Fruit fly (Drosophila melanogaster): Measurements from ENCODE around the gene Ndc80.

The Ndc80 gene

dm6 chrX:13572382-13572781 lies 39.5 kb downstream of the Ndc80 start (continued):
- no peak for TF ChIP-seq CG13123 (GFP tag; optimal IDR thresholded peaks at IDR 0.05)
- TF ChIP-seq pan (optimal IDR thresholded peaks at IDR 0.05), result no peak
- TF ChIP-seq pan (GFP tag; optimal IDR thresholded peaks at IDR 0.05 in 1 of 2, IDR thresholded peaks at IDR 0.05 in 1 of 2), result peak in 1 of 2 experiments; percentile 6
- TF ChIP-seq zen2 (GFP tag; IDR thresholded peaks at IDR 0.05; ENCODE audit: partially characterized antibody), result no peak
- TF ChIP-seq CG8359 (GFP tag; optimal IDR thresholded peaks at IDR 0.05; ENCODE audit: borderline replicate concordance), result peak; percentile 32
- no peak for TF ChIP-seq Usf (GFP tag; optimal IDR thresholded peaks at IDR 0.05)
- TF ChIP-seq Xrp1 (GFP tag; IDR thresholded peaks at IDR 0.05), result peak; percentile 51; the same call in 1 of the 2 replicates
- TF ChIP-seq CG16813 (GFP tag; IDR thresholded peaks at IDR 0.05; ENCODE audit: partially characterized antibody), result no peak
- peak; percentile 30; the same call in 1 of the 2 replicates for TF ChIP-seq al (GFP tag; IDR thresholded peaks at IDR 0.05)
- TF ChIP-seq trh (GFP tag; optimal IDR thresholded peaks at IDR 0.05), result no peak
- peak; percentile 13 for TF ChIP-seq fu2 (GFP tag; optimal IDR thresholded peaks at IDR 0.05)
- no peak for TF ChIP-seq aop (GFP tag; IDR thresholded peaks at IDR 0.05)
- TF ChIP-seq mam (GFP tag; optimal IDR thresholded peaks at IDR 0.05), result peak; percentile 57
- peak; percentile 53 for TF ChIP-seq CG18599 (GFP tag; optimal IDR thresholded peaks at IDR 0.05)
- TF ChIP-seq exex (tag; optimal IDR thresholded peaks at IDR 0.05), result no peak
- no peak for TF ChIP-seq CG11398 (GFP tag; optimal IDR thresholded peaks at IDR 0.05)
- TF ChIP-seq CG9437 (GFP tag; optimal IDR thresholded peaks at IDR 0.05), result peak; percentile 45
- TF ChIP-seq hb (GFP tag; IDR thresholded peaks at IDR 0.05; ENCODE audit: partially characterized antibody), result no peak
- no peak for TF ChIP-seq MBD-R2 (GFP tag; IDR thresholded peaks at IDR 0.05)
- peak; percentile 58 for TF ChIP-seq Sox100B (GFP tag; optimal IDR thresholded peaks at IDR 0.05)
- TF ChIP-seq CG17361 (GFP tag; IDR thresholded peaks at IDR 0.05), result peak; percentile 78
- peak; percentile 20 for TF ChIP-seq D19B (GFP tag; optimal IDR thresholded peaks at IDR 0.05)
- no peak for TF ChIP-seq inv (GFP tag; IDR thresholded peaks at IDR 0.05; ENCODE audit: partially characterized antibody)
- peak; percentile 18 for TF ChIP-seq Nf-YB (GFP tag; optimal IDR thresholded peaks at IDR 0.05)
- TF ChIP-seq Rfx (GFP tag; IDR thresholded peaks at IDR 0.05), result peak; percentile 48
- peak; percentile 26; the same call in 1 of the 2 replicates for TF ChIP-seq CG32532 (GFP tag; IDR thresholded peaks at IDR 0.05)
- peak; percentile 20; the same call in 1 of the 3 replicates for TF ChIP-seq croc (GFP tag; conservative IDR thresholded peaks at IDR 0.05)
- TF ChIP-seq slbo (GFP tag; IDR thresholded peaks at IDR 0.05), result peak; percentile 59
- TF ChIP-seq MESR4 (GFP tag; optimal IDR thresholded peaks at IDR 0.05), result no peak
- no peak for TF ChIP-seq CG11093 (GFP tag; IDR thresholded peaks at IDR 0.05)
- TF ChIP-seq CG31388 (GFP tag; optimal IDR thresholded peaks at IDR 0.05), result no peak
- peak; percentile 58 for TF ChIP-seq CG3281 (GFP tag; optimal IDR thresholded peaks at IDR 0.05)
- TF ChIP-seq kni (GFP tag; optimal IDR thresholded peaks at IDR 0.05), result no peak
- TF ChIP-seq Blimp-1 (GFP tag; optimal IDR thresholded peaks at IDR 0.05), result peak; percentile 73
- TF ChIP-seq BEAF-32 (GFP tag; optimal IDR thresholded peaks at IDR 0.05), result no peak
- peak; percentile 88 for TF ChIP-seq Med (GFP tag)
- TF ChIP-seq sob (GFP tag; IDR thresholded peaks at IDR 0.05), result no peak
- peak; percentile 27 for TF ChIP-seq CG10654 (GFP tag; optimal IDR thresholded peaks at IDR 0.05)
- no peak for TF ChIP-seq CG15479 (GFP tag; optimal IDR thresholded peaks at IDR 0.05)
- no peak for TF ChIP-seq Nf-YA (GFP tag; IDR thresholded peaks at IDR 0.05)
- TF ChIP-seq CG2202 (tag; optimal IDR thresholded peaks at IDR 0.05), result no peak
- TF ChIP-seq CG14860 (GFP tag; IDR thresholded peaks at IDR 0.05; ENCODE audit: partially characterized antibody), result no peak
- TF ChIP-seq slp2 (GFP tag; optimal IDR thresholded peaks at IDR 0.05), result no peak
- peak; percentile 37 for TF ChIP-seq gsb-n (tag; optimal IDR thresholded peaks at IDR 0.05)
- TF ChIP-seq crc (GFP tag; optimal IDR thresholded peaks at IDR 0.05), result no peak
- no peak for TF ChIP-seq Taf1 (GFP tag; IDR thresholded peaks at IDR 0.05)
- TF ChIP-seq bbx (GFP tag; IDR thresholded peaks at IDR 0.05; ENCODE audit: partially characterized antibody), result no peak
- peak; percentile 34; the same call in 1 of the 2 replicates for TF ChIP-seq CG17328 (GFP tag; IDR thresholded peaks at IDR 0.05)
- TF ChIP-seq ase (GFP tag; IDR thresholded peaks at IDR 0.05), result no peak
- peak; percentile 39 for TF ChIP-seq CG6254 (GFP tag; optimal IDR thresholded peaks at IDR 0.05)
- no peak for TF ChIP-seq CG6791 (GFP tag; IDR thresholded peaks at IDR 0.05; ENCODE audit: partially characterized antibody)
